Worm (Caenorhabditis elegans) whole organism, L2 larva: ENCODE measurements around the gene C06B3.16.

Source experiments
- Y55F3AM.14 ChIP-seq: fragments of 200-800 bp; sonication (Bioruptor generic); optimal IDR thresholded peaks from 2 replicates; lab custom pipeline; 2018; ENCODE audit warnings: mild to moderate bottlenecking, missing genetic modification characterization, missing compliant biosample characterization
- ama-1 ChIP-seq: fragments of 150-350 bp; optimal IDR thresholded peaks from 2 replicates; lab custom pipeline; 2018; ENCODE audit warnings: inconsistent platforms
- mdl-1 ChIP-seq, 2 experiments: fragments of 150-350 bp in 1 of 2; sonication (generic microtip) in 1 of 2; optimal IDR thresholded peaks; 2 replicates each; lab custom pipeline; 2017; ENCODE audit warnings: missing biosample characterization in 2 of 2, missing genetic modification characterization in 2 of 2
- nhr-25 ChIP-seq: fragments of 150-350 bp; sonication (generic microtip); optimal IDR thresholded peaks from 3 replicates; lab custom pipeline; 2014; ENCODE audit warnings: missing biosample characterization, missing genetic modification characterization
- nhr-77 ChIP-seq: fragments of 150-350 bp; optimal IDR thresholded peaks from 2 replicates; lab custom pipeline; 2014; ENCODE audit warnings: missing biosample characterization, missing genetic modification characterization
- snpc-4 ChIP-seq: fragments of 150-350 bp; optimal IDR thresholded peaks from 2 replicates; lab custom pipeline; 2014; ENCODE audit warnings: missing biosample characterization, missing genetic modification characterization
- unc-39 ChIP-seq: fragments of 150-350 bp; optimal IDR thresholded peaks from 2 replicates; lab custom pipeline; 2014; ENCODE audit warnings: missing biosample characterization, missing genetic modification characterization
- ztf-11 ChIP-seq: sonication (generic microtip); optimal IDR thresholded peaks from 2 replicates; lab custom pipeline; 2017; ENCODE audit warnings: missing biosample characterization, missing genetic modification characterization

ce11 chrV:13931225-13931624 lies at the start of gene C06B3.16:
- TF ChIP-seq snpc-4 (tag; lab: Kevin White, UChicago) (no peak), nhr-25 (tag; lab: Kevin White, UChicago) (no peak), ama-1 (lab: Kevin White, UChicago) (no peak), mdl-1 (tag; optimal IDR thresholded peaks at IDR 0.05; lab: Kevin White, UChicago) (no peak), ztf-11 (tag; lab: Kevin White, UChicago) (no peak), Y55F3AM.14 (GFP tag; lab: Kevin White, UChicago) (no peak), unc-39 (tag; lab: Kevin White, UChicago) (no peak), nhr-77 (tag; lab: Kevin White, UChicago) (no peak)
